Worm (Caenorhabditis elegans): Measurements from ENCODE around the gene srv-34.

DNA sequence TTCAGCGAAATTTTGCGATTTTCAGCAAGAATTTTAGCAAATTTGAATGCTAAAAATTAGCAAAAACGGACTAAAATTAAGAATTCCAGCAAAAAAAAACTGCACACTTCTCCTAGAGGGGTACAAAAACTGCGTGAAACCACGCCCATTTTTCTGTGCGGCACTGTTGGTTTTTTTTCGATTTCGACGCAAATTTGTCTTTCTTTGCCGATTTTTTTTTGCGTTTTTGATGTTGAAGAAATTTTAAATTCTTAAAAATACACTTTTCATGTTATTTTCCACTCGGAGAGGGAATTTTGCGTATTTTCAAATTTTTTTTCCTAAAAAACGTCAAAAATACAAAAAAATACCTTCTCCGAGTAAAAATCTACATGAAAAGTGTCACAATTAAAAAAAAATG lies 29.4 kb upstream of the srv-34 start, which contains the start of gene syp-1:
- no peak for TF ChIP-seq nhr-90 (tag; optimal IDR thresholded peaks at IDR 0.05)
- no peak for TF ChIP-seq ztf-22 (GFP tag; optimal IDR thresholded peaks at IDR 0.05)
- no peak for TF ChIP-seq let-526 (GFP tag; IDR thresholded peaks at IDR 0.05)
- no peak for TF ChIP-seq ama-1 (optimal IDR thresholded peaks at IDR 0.05)
- TF ChIP-seq ama-1 (GFP tag; optimal IDR thresholded peaks at IDR 0.05): no peak
- no peak for TF ChIP-seq egrh-3 (GFP tag; IDR thresholded peaks at IDR 0.05)
- TF ChIP-seq unc-130 (GFP tag; optimal IDR thresholded peaks at IDR 0.05): no peak
- no peak for TF ChIP-seq efl-1 (GFP tag; optimal IDR thresholded peaks at IDR 0.05)
- no peak for TF ChIP-seq hmg-20 (GFP tag; IDR thresholded peaks at IDR 0.05)
